Worm (Caenorhabditis elegans) whole organism, L4 larva: ENCODE results near the gene grl-11.

Experiments used
- ZK546.5 ChIP-seq, 2 experiments: sonication (generic microtip); optimal IDR thresholded peaks; 2 replicates each; lab custom pipeline; 2017; ENCODE audit warnings: missing biosample characterization in 2 of 2, missing genetic modification characterization in 2 of 2
- aha-1 ChIP-seq: fragments of 150-350 bp; peaks from one replicate; lab custom pipeline; 2014; ENCODE audit warnings: missing biosample characterization, missing genetic modification characterization
- ceh-44 ChIP-seq: fragments of 200-800 bp; sonication (Bioruptor generic); IDR thresholded peaks from 2 replicates; pipeline ENCODE4 v1.3.6; 2022; ENCODE audit warnings: missing genetic modification reagents, missing genetic modification characterization, missing compliant biosample characterization
- hmg-1.1 ChIP-seq: fragments of 200-800 bp; sonication (Bioruptor generic); IDR thresholded peaks from 2 replicates; pipeline ENCODE4 v1.3.6; 2022; ENCODE audit warnings: missing genetic modification reagents, missing genetic modification characterization, missing compliant biosample characterization
- lsy-2 ChIP-seq, 2 experiments: fragments of 150-350 bp in 1 of 2; sonication (generic microtip) in 1 of 2; optimal IDR thresholded peaks; 2 replicates each; lab custom pipeline; 2014 to 2017; ENCODE audit warnings: missing biosample characterization in 2 of 2, missing genetic modification characterization in 2 of 2
- nhr-11 ChIP-seq: fragments of 150-350 bp; optimal IDR thresholded peaks from 2 replicates; lab custom pipeline; 2014; ENCODE audit warnings: missing biosample characterization, missing genetic modification characterization
- nhr-28 ChIP-seq: fragments of 150-350 bp; optimal IDR thresholded peaks from 2 replicates; lab custom pipeline; 2014; ENCODE audit warnings: missing biosample characterization, missing genetic modification characterization
- nhr-77 ChIP-seq: fragments of 150-350 bp; optimal IDR thresholded peaks from 2 replicates; lab custom pipeline; 2014; ENCODE audit warnings: missing biosample characterization, missing genetic modification characterization
- snpc-4 ChIP-seq: fragments of 150-350 bp; optimal IDR thresholded peaks from 2 replicates; lab custom pipeline; 2014; ENCODE audit warnings: missing biosample characterization, missing genetic modification characterization
- unc-39 ChIP-seq: sonication (generic microtip); optimal IDR thresholded peaks from 2 replicates; lab custom pipeline; 2017; ENCODE audit warnings: missing biosample characterization, missing genetic modification characterization

DNA sequence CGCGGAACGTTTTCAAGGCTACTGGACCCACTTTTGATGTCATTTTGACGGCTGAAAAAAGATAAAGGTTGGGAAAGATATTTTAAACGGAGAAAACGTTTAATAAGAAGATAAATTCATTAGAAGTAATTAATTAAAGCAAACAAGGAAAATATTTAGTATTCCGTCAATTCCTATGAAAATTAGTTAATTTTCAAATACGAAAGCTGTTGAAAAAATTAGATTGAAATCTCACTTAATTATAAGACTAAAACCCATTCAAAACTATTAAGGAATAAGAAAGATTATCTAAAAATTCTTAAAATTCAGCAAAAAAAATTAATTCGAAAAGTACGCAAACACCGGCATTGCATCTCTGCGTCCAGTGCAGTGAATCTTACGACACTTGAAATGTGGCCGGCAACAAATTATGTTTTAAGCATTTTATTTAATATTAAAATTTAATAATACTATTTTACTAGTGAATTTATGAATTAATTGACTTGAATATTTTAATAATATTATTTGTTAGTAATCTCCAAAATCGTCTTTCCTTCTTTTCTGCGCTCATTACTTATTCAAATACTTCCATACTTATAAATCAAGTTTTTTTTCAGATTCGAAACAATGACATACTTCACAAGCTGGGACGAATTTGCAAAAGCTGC is 26.7 kb upstream of the grl-11 start, which contains the start of the genes ZK512.2 and ZK512.4:
- TF ChIP-seq ZK546.5 (tag; optimal IDR thresholded peaks at IDR 0.05; lab: Kevin White, UChicago) = no peak
- no peak for TF ChIP-seq ceh-44 (GFP tag; lab: Robert Waterston, UW)
- TF ChIP-seq lsy-2 (tag; optimal IDR thresholded peaks at IDR 0.05; lab: Kevin White, UChicago) = peak in 1 of 2 experiments; percentile 57
- no peak for TF ChIP-seq snpc-4
- no peak for TF ChIP-seq nhr-11
- no peak for TF ChIP-seq nhr-77 (tag; lab: Kevin White, UChicago)
- no peak for TF ChIP-seq aha-1 (tag; lab: Kevin White, UChicago)
- TF ChIP-seq unc-39 (tag; lab: Kevin White, UChicago) = no peak
- TF ChIP-seq nhr-28 (tag; lab: Kevin White, UChicago) = no peak
- no peak for TF ChIP-seq hmg-1.1 (GFP tag; lab: Robert Waterston, UW)
